Fruit fly (Drosophila melanogaster) whole organism, embryonic: ENCODE data around the gene nst.
A peak's percentile ranks its signal among the peaks of the same experiment; 100 is the strongest.

Experiments
- CG10431 ChIP-seq: fragments of 200-800 bp; sonication (Bioruptor generic); optimal IDR thresholded peaks from 3 replicates; lab custom pipeline; 2018; ENCODE audit warnings: missing biosample characterization, mild to moderate bottlenecking, missing genetic modification characterization
- CG12299 ChIP-seq: fragments of 200-800 bp; sonication (Bioruptor generic); optimal IDR thresholded peaks from 2 replicates; lab custom pipeline; 2018; ENCODE audit warnings: missing biosample characterization, mild to moderate bottlenecking, missing genetic modification characterization
- CG13296 ChIP-seq: fragments of 200-800 bp; sonication (Bioruptor generic); optimal IDR thresholded peaks from 3 replicates; lab custom pipeline; 2018; ENCODE audit warnings: missing biosample characterization, mild to moderate bottlenecking, missing genetic modification characterization
- CG1603 ChIP-seq: fragments of 200-800 bp; sonication (Bioruptor generic); optimal IDR thresholded peaks from 2 replicates; lab custom pipeline; 2019; ENCODE audit warnings: missing biosample characterization, mild to moderate bottlenecking, missing genetic modification characterization, moderate library complexity
- CG16779 ChIP-seq: fragments of 200-800 bp; sonication (Bioruptor generic); IDR thresholded peaks from 2 replicates; pipeline ENCODE4 v1.3.6; 2022; ENCODE audit warnings: missing biosample characterization, missing genetic modification characterization
- CG16815 ChIP-seq: fragments of 200-800 bp; sonication (Bioruptor generic); optimal IDR thresholded peaks from 3 replicates; lab custom pipeline; 2017; ENCODE audit warnings: missing biosample characterization, mild to moderate bottlenecking, missing genetic modification characterization
- CG17912 ChIP-seq: fragments of 200-800 bp; sonication (Bioruptor generic); optimal IDR thresholded peaks from 2 replicates; lab custom pipeline; 2018; ENCODE audit warnings: missing biosample characterization, mild to moderate bottlenecking, missing genetic modification characterization
- CG18599 ChIP-seq: fragments of 200-800 bp; sonication (Bioruptor generic); optimal IDR thresholded peaks from 3 replicates; lab custom pipeline; 2017; ENCODE audit warnings: missing biosample characterization, missing genetic modification characterization, mild to moderate bottlenecking, moderate library complexity, missing genetic modification reagents
- CG2116 ChIP-seq: fragments of 200-800 bp; sonication (Bioruptor generic); optimal IDR thresholded peaks from 3 replicates; lab custom pipeline; 2018; ENCODE audit warnings: missing biosample characterization, mild to moderate bottlenecking, missing genetic modification characterization
- CG2202 ChIP-seq: fragments of 200-800 bp; sonication (Bioruptor generic); optimal IDR thresholded peaks from 2 replicates; lab custom pipeline; 2018; ENCODE audit warnings: missing biosample characterization, mild to moderate bottlenecking, missing genetic modification characterization
- CG2678 ChIP-seq: fragments of 200-800 bp; sonication (Bioruptor generic); optimal IDR thresholded peaks from 3 replicates; lab custom pipeline; 2019; ENCODE audit warnings: missing biosample characterization, mild to moderate bottlenecking, missing genetic modification characterization, moderate library complexity
- CG30403 ChIP-seq: fragments of 200-800 bp; sonication (Bioruptor generic); optimal IDR thresholded peaks from 3 replicates; lab custom pipeline; 2016; ENCODE audit warnings: missing biosample characterization, missing genetic modification characterization
- CG32772 ChIP-seq: fragments of 200-800 bp; sonication (Bioruptor generic); IDR thresholded peaks from 2 replicates; pipeline ENCODE4 v1.3.6; 2022; ENCODE audit warnings: missing biosample characterization, missing genetic modification characterization
- CG42726 ChIP-seq: fragments of 200-800 bp; sonication (Bioruptor generic); IDR thresholded peaks from 2 replicates; pipeline ENCODE4 v1.3.6; 2022; ENCODE audit warnings: missing biosample characterization, missing genetic modification characterization; ENCODE audit not compliant: partially characterized antibody
- CG6175 ChIP-seq: fragments of 200-800 bp; sonication (Bioruptor generic); IDR thresholded peaks from 3 replicates; pipeline ENCODE4 v1.3.6; 2022; ENCODE audit warnings: missing biosample characterization, missing genetic modification characterization
- CG6683 ChIP-seq: fragments of 200-800 bp; sonication (Bioruptor generic); optimal IDR thresholded peaks from 2 replicates; lab custom pipeline; 2017; ENCODE audit warnings: missing biosample characterization, mild to moderate bottlenecking, missing genetic modification characterization, missing genetic modification reagents
- CG6813 ChIP-seq: fragments of 200-800 bp; sonication (Bioruptor generic); optimal IDR thresholded peaks from 2 replicates; lab custom pipeline; 2017; ENCODE audit warnings: missing biosample characterization, missing genetic modification characterization, mild to moderate bottlenecking, moderate library complexity, missing genetic modification reagents
- CHES-1-like ChIP-seq: fragments of 200-800 bp; sonication (Bioruptor generic); optimal IDR thresholded peaks from 2 replicates; lab custom pipeline; 2016; ENCODE audit warnings: missing biosample characterization, missing genetic modification characterization
- Dbx ChIP-seq: fragments of 200-800 bp; sonication (Bioruptor generic); IDR thresholded peaks from 3 replicates; pipeline ENCODE4 v1.3.6; 2022; ENCODE audit warnings: missing biosample characterization, missing genetic modification characterization
- Ets97D ChIP-seq: fragments of 200-800 bp; sonication (Bioruptor generic); optimal IDR thresholded peaks from 3 replicates; lab custom pipeline; 2016; ENCODE audit warnings: missing biosample characterization, missing genetic modification characterization
- Gug ChIP-seq: fragments of 200-800 bp; sonication (Bioruptor generic); IDR thresholded peaks from 4 replicates; pipeline ENCODE4 v1.3.6; 2022; ENCODE audit warnings: missing biosample characterization, missing genetic modification characterization
- HmgZ ChIP-seq: fragments of 200-800 bp; sonication (Bioruptor generic); optimal IDR thresholded peaks from 2 replicates; lab custom pipeline; 2018; ENCODE audit warnings: missing biosample characterization, mild to moderate bottlenecking, missing genetic modification characterization
- Lhr ChIP-seq: fragments of 200-800 bp; sonication (Bioruptor generic); optimal IDR thresholded peaks from 3 replicates; lab custom pipeline; 2017; ENCODE audit warnings: mild to moderate bottlenecking, missing biosample characterization, missing genetic modification reagents, missing genetic modification characterization
- Nf-YB ChIP-seq: fragments of 200-800 bp; sonication (Bioruptor generic); optimal IDR thresholded peaks from 3 replicates; lab custom pipeline; 2019; ENCODE audit warnings: missing biosample characterization, mild to moderate bottlenecking, missing genetic modification characterization, moderate library complexity
- Optix ChIP-seq: fragments of 200-800 bp; sonication (Bioruptor generic); IDR thresholded peaks from 3 replicates; pipeline ENCODE4 v1.3.6; 2022; ENCODE audit warnings: missing biosample characterization, missing genetic modification characterization
- Tbp ChIP-seq: fragments of >200 bp; optimal IDR thresholded peaks from 2 replicates; lab custom pipeline; 2018; ENCODE audit warnings: missing biosample characterization, missing genetic modification characterization
- bsh ChIP-seq, 2 experiments: fragments of 200-800 bp; sonication (Bioruptor generic); optimal IDR thresholded peaks; 2 replicates each; lab custom pipeline; 2017 to 2018; ENCODE audit warnings: mild to moderate bottlenecking in 2 of 2, missing biosample characterization in 2 of 2, missing genetic modification characterization in 2 of 2, moderate library complexity in 1 of 2
- cato ChIP-seq: fragments of 200-800 bp; sonication (Bioruptor generic); optimal IDR thresholded peaks from 2 replicates; lab custom pipeline; 2016; ENCODE audit warnings: missing biosample characterization, missing genetic modification characterization, borderline replicate concordance
- dmrt99B ChIP-seq: fragments of 200-800 bp; sonication (Bioruptor generic); optimal IDR thresholded peaks from 2 replicates; lab custom pipeline; 2018; ENCODE audit warnings: missing biosample characterization, mild to moderate bottlenecking, missing genetic modification characterization, moderate library complexity
- dpn ChIP-seq, 2 experiments: fragments of 200-800 bp; sonication (Bioruptor generic); optimal IDR thresholded peaks; 3 replicates each; lab custom pipeline; 2016; ENCODE audit warnings: missing biosample characterization in 2 of 2, missing genetic modification characterization in 2 of 2
- dysf ChIP-seq: fragments of 200-800 bp; sonication (Bioruptor generic); IDR thresholded peaks from 3 replicates; pipeline ENCODE4 v1.3.6; 2022; ENCODE audit warnings: missing biosample characterization, missing genetic modification characterization
- emc ChIP-seq: fragments of 200-800 bp; sonication (Bioruptor generic); optimal IDR thresholded peaks from 2 replicates; lab custom pipeline; 2016; ENCODE audit warnings: missing biosample characterization, missing genetic modification characterization
- hb ChIP-seq: fragments of 200-800 bp; sonication (Bioruptor generic); IDR thresholded peaks from 3 replicates; pipeline ENCODE4 v1.3.6; 2022; ENCODE audit warnings: missing biosample characterization, missing genetic modification characterization; ENCODE audit not compliant: partially characterized antibody
- inv ChIP-seq: fragments of 200-800 bp; sonication (Bioruptor generic); IDR thresholded peaks from 2 replicates; pipeline ENCODE4 v1.3.6; 2022; ENCODE audit warnings: missing biosample characterization, missing genetic modification characterization; ENCODE audit not compliant: partially characterized antibody
- ken ChIP-seq: fragments of 200-800 bp; sonication (Bioruptor generic); IDR thresholded peaks from 3 replicates; pipeline ENCODE4 v1.3.6; 2022; ENCODE audit warnings: missing biosample characterization, missing genetic modification characterization
- lbe ChIP-seq: fragments of 200-800 bp; sonication (Bioruptor generic); optimal IDR thresholded peaks from 2 replicates; lab custom pipeline; 2016; ENCODE audit warnings: missing biosample characterization, mild to moderate bottlenecking, missing genetic modification characterization
- pfk ChIP-seq: fragments of 200-800 bp; sonication (Bioruptor generic); optimal IDR thresholded peaks from 2 replicates; lab custom pipeline; 2018; ENCODE audit warnings: missing biosample characterization, mild to moderate bottlenecking, missing genetic modification characterization, moderate library complexity
- pita ChIP-seq: fragments of 200-800 bp; sonication (Bioruptor generic); optimal IDR thresholded peaks from 2 replicates; lab custom pipeline; 2017; ENCODE audit warnings: missing biosample characterization, mild to moderate bottlenecking, missing genetic modification characterization
- pum ChIP-seq: fragments of 200-800 bp; sonication (Bioruptor generic); optimal IDR thresholded peaks from 2 replicates; lab custom pipeline; 2016; ENCODE audit warnings: missing biosample characterization, missing genetic modification characterization
- sens ChIP-seq: fragments of 200-800 bp; sonication (Bioruptor generic); peaks from one replicate; lab custom pipeline; 2016; ENCODE audit warnings: missing biosample characterization, missing genetic modification characterization
- seq ChIP-seq: fragments of 200-800 bp; sonication (Bioruptor generic); IDR thresholded peaks from 2 replicates; pipeline ENCODE4 v1.3.6; 2022; ENCODE audit warnings: missing biosample characterization, missing genetic modification characterization
- sob ChIP-seq: fragments of 200-800 bp; sonication (Bioruptor generic); IDR thresholded peaks from 2 replicates; pipeline ENCODE4 v1.3.6; 2022; ENCODE audit warnings: missing biosample characterization, missing genetic modification characterization
- stc ChIP-seq: fragments of 200-800 bp; sonication (Bioruptor generic); IDR thresholded peaks from 2 replicates; pipeline ENCODE4 v1.3.6; 2022; ENCODE audit warnings: missing biosample characterization, missing genetic modification characterization
- tap ChIP-seq: fragments of 200-800 bp; optimal IDR thresholded peaks from 3 replicates; lab custom pipeline; 2019; ENCODE audit warnings: missing biosample characterization, mild to moderate bottlenecking, missing genetic modification characterization, moderate library complexity
- tup ChIP-seq: fragments of 200-800 bp; sonication (Bioruptor generic); optimal IDR thresholded peaks from 2 replicates; lab custom pipeline; 2016; ENCODE audit warnings: missing biosample characterization, mild to moderate bottlenecking, missing genetic modification characterization, moderate library complexity
- unpg ChIP-seq: fragments of 200-800 bp; sonication (Bioruptor generic); optimal IDR thresholded peaks from 3 replicates; lab custom pipeline; 2018; ENCODE audit warnings: missing biosample characterization, mild to moderate bottlenecking, missing genetic modification characterization, moderate library complexity
- vvl ChIP-seq: fragments of 200-800 bp; sonication (Bioruptor generic); IDR thresholded peaks from 2 replicates; pipeline ENCODE4 v1.3.6; 2022; ENCODE audit warnings: missing biosample characterization, missing genetic modification characterization
- wek ChIP-seq: fragments of 200-800 bp; sonication (Bioruptor generic); optimal IDR thresholded peaks from 3 replicates; lab custom pipeline; 2018; ENCODE audit warnings: missing biosample characterization, mild to moderate bottlenecking, missing genetic modification characterization, moderate library complexity
- zen ChIP-seq: fragments of 200-800 bp; sonication (Bioruptor generic); optimal IDR thresholded peaks from 3 replicates; lab custom pipeline; 2018; ENCODE audit warnings: missing biosample characterization, mild to moderate bottlenecking, missing genetic modification characterization, moderate library complexity
- zen2 ChIP-seq: fragments of 200-800 bp; sonication (Bioruptor generic); IDR thresholded peaks from 3 replicates; pipeline ENCODE4 v1.3.6; 2022; ENCODE audit warnings: missing biosample characterization, missing genetic modification characterization; ENCODE audit not compliant: partially characterized antibody

nst gene

dm6 chr3L:12507571-12507970 lies 22.4 kb downstream of the nst start, which contains the start of gene CG10654 (continued):
- TF ChIP-seq vvl (GFP tag; lab: Robert Waterston, UW) (no peak), pfk (GFP tag; lab: Kevin White, UChicago) (no peak), cato (GFP tag; lab: Kevin White, UChicago) (no peak), CG18599 (GFP tag; lab: Kevin White, UChicago) (peak; percentile 37), CG6175 (GFP tag; lab: Robert Waterston, UW) (peak; percentile 14; the same call in 1 of the 3 replicates), CG16815 (GFP tag; lab: Kevin White, UChicago) (no peak), ken (GFP tag; lab: Robert Waterston, UW) (no peak), CG10431 (GFP tag; lab: Kevin White, UChicago) (no peak), CG6683 (peak; percentile 4), CHES-1-like (GFP tag; lab: Kevin White, UChicago) (no peak), Optix (GFP tag; lab: Robert Waterston, UW) (no peak), CG42726 (GFP tag; lab: Robert Waterston, UW) (no peak), seq (GFP tag; lab: Robert Waterston, UW) (no peak), unpg (no peak), Dbx (no peak), dmrt99B (tag; lab: Kevin White, UChicago) (no peak), stc (GFP tag; lab: Robert Waterston, UW) (no peak), pita (no peak), lbe (GFP tag; lab: Kevin White, UChicago) (no peak), Ets97D (GFP tag; lab: Kevin White, UChicago) (peak; percentile 38), sob (GFP tag; lab: Robert Waterston, UW) (no peak), CG17912 (GFP tag; lab: Kevin White, UChicago) (no peak), CG2678 (tag; lab: Kevin White, UChicago) (no peak), wek (GFP tag; lab: Kevin White, UChicago) (no peak), hb (no peak), bsh (GFP tag; optimal IDR thresholded peaks at IDR 0.05; lab: Kevin White, UChicago) (no peak), CG32772 (GFP tag; lab: Robert Waterston, UW) (no peak), CG2116 (no peak), HmgZ (tag; lab: Kevin White, UChicago) (no peak), sens (GFP tag; lab: Kevin White, UChicago) (peak; percentile 51), CG30403 (GFP tag; lab: Kevin White, UChicago) (no peak), CG13296 (peak; percentile 15), inv (GFP tag; lab: Robert Waterston, UW) (no peak), CG12299 (tag; lab: Kevin White, UChicago) (no peak), emc (no peak), dysf (GFP tag; lab: Robert Waterston, UW) (no peak), zen (tag; lab: Kevin White, UChicago) (no peak), zen2 (GFP tag; lab: Robert Waterston, UW) (no peak), Nf-YB (GFP tag; lab: Kevin White, UChicago) (no peak), CG2202 (tag; lab: Kevin White, UChicago) (no peak), tup (no peak), Gug (no peak), dpn (GFP tag; optimal IDR thresholded peaks at IDR 0.05; lab: Kevin White, UChicago) (no peak), Tbp (GFP tag; lab: Kevin White, UChicago) (no peak), tap (no peak), pum (GFP tag; lab: Kevin White, UChicago) (no peak), CG1603 (no peak), CG6813 (GFP tag; lab: Kevin White, UChicago) (no peak), CG16779 (no peak), Lhr (no peak)
